Fruit fly (Drosophila melanogaster) whole organism, adult: ENCODE results near the gene PpV.

ENCODE experiments used
- CG11617 ChIP-seq: fragments of 200-800 bp; sonication (Bioruptor generic); optimal IDR thresholded peaks from 2 replicates; lab custom pipeline; 2017; ENCODE audit warnings: mild to moderate bottlenecking, missing biosample characterization, missing genetic modification reagents, missing genetic modification characterization
- CG12768 ChIP-seq: fragments of 200-800 bp; sonication (Bioruptor generic); optimal IDR thresholded peaks from 2 replicates; lab custom pipeline; 2017; ENCODE audit warnings: missing biosample characterization, missing genetic modification characterization, mild to moderate bottlenecking, moderate library complexity, missing genetic modification reagents
- CG14711 ChIP-seq: fragments of 200-800 bp; sonication (Bioruptor generic); optimal IDR thresholded peaks from 2 replicates; lab custom pipeline; 2018; ENCODE audit warnings: missing biosample characterization, mild to moderate bottlenecking, missing genetic modification characterization, moderate library complexity
- CG1620 ChIP-seq: fragments of 200-800 bp; sonication (Bioruptor generic); optimal IDR thresholded peaks from 2 replicates; lab custom pipeline; 2016; ENCODE audit warnings: missing biosample characterization, missing genetic modification characterization
- CG5204 ChIP-seq: fragments of 200-800 bp; sonication (Bioruptor generic); optimal IDR thresholded peaks from 2 replicates; lab custom pipeline; 2016; ENCODE audit warnings: missing biosample characterization, missing genetic modification characterization
- CG7101 ChIP-seq: fragments of 200-800 bp; sonication (Bioruptor generic); optimal IDR thresholded peaks from 2 replicates; lab custom pipeline; 2018; ENCODE audit warnings: missing biosample characterization, mild to moderate bottlenecking, missing genetic modification characterization, moderate library complexity
- Mnt ChIP-seq: fragments of 200-800 bp; sonication (Bioruptor generic); optimal IDR thresholded peaks from 2 replicates; lab custom pipeline; 2016; ENCODE audit warnings: missing biosample characterization, mild to moderate bottlenecking, missing genetic modification characterization
- bab1 ChIP-seq: fragments of 200-800 bp; sonication (Bioruptor generic); optimal IDR thresholded peaks from 3 replicates; lab custom pipeline; 2019; ENCODE audit warnings: missing biosample characterization, mild to moderate bottlenecking, missing genetic modification characterization, moderate library complexity
- cic ChIP-seq: fragments of 200-800 bp; sonication (Bioruptor generic); optimal IDR thresholded peaks from 2 replicates; lab custom pipeline; 2017; ENCODE audit warnings: missing biosample characterization, mild to moderate bottlenecking, missing genetic modification characterization, moderate library complexity
- kay ChIP-seq: fragments of 200-800 bp; sonication (Bioruptor generic); peaks from one replicate; lab custom pipeline; 2016; ENCODE audit warnings: missing biosample characterization, missing genetic modification characterization, borderline replicate concordance
- toe ChIP-seq: fragments of 200-800 bp; sonication (Bioruptor generic); optimal IDR thresholded peaks from 2 replicates; lab custom pipeline; 2016; ENCODE audit warnings: missing biosample characterization, missing genetic modification characterization

DNA sequence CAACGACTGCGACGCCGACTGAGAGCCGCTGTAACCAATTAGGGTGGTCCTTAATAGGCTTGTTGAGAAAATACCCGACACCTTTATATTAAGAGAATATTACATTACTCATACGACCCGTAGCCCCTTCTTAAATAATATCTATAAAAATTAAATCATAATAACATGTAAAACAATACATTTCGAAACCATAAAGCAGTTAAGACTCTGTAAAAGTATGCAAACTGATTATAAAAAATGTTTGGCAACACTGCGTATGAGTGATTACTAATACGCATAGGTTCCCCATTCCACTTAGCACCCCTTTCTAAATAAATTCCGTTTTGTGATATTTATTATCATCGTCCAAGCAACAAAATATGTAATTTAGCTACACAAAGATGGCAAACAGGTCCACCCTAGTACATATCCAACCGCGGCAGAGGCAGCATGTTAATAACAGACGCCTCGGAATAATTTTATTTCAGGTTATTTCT is 32.1 kb downstream of the PpV start:
- TF ChIP-seq kay (GFP tag; lab: Kevin White, UChicago) (no peak), CG5204 (GFP tag; lab: Kevin White, UChicago) (peak; percentile 51), cic (GFP tag; lab: Kevin White, UChicago) (no peak), toe (GFP tag; lab: Kevin White, UChicago) (no peak), Mnt (no peak), CG14711 (peak; percentile 60), CG12768 (GFP tag; lab: Kevin White, UChicago) (no peak), CG7101 (tag; lab: Kevin White, UChicago) (peak; percentile 80), CG11617 (GFP tag; lab: Kevin White, UChicago) (peak; percentile 88), bab1 (GFP tag; lab: Kevin White, UChicago) (peak; percentile 94), CG1620 (GFP tag; lab: Kevin White, UChicago) (peak; percentile 46)
